Worm (Caenorhabditis elegans) whole organism, early embryonic: Measurements from ENCODE around the gene F42A6.1.

Experiments used
- F13C5.2 ChIP-seq: sonication (generic microtip); optimal IDR thresholded peaks from 2 replicates; lab custom pipeline; 2017; ENCODE audit warnings: mild to moderate bottlenecking, missing genetic modification characterization, inconsistent platforms, missing compliant biosample characterization
- ama-1 ChIP-seq: fragments of 150-350 bp; optimal IDR thresholded peaks from 2 replicates; lab custom pipeline; 2014
- ceh-13 ChIP-seq: fragments of 200-800 bp; sonication (Bioruptor generic); optimal IDR thresholded peaks from 2 replicates; lab custom pipeline; 2018; ENCODE audit warnings: mild to moderate bottlenecking, missing genetic modification characterization, missing compliant biosample characterization
- ceh-36 ChIP-seq: sonication (generic microtip); optimal IDR thresholded peaks from 2 replicates; lab custom pipeline; 2016; ENCODE audit warnings: missing genetic modification characterization, inconsistent platforms, missing compliant biosample characterization
- flt-1 ChIP-seq: fragments of 200-800 bp; sonication (Bioruptor generic); IDR thresholded peaks from 2 replicates; pipeline ENCODE4 v1.3.6; 2022; ENCODE audit warnings: missing genetic modification characterization, missing compliant biosample characterization
- hmg-4 ChIP-seq: fragments of 200-800 bp; sonication (Bioruptor generic); optimal IDR thresholded peaks from 2 replicates; lab custom pipeline; 2018; ENCODE audit warnings: mild to moderate bottlenecking, missing genetic modification characterization, missing compliant biosample characterization
- sea-1 ChIP-seq: fragments of 200-800 bp; sonication (Bioruptor generic); conservative IDR thresholded peaks from 2 replicates; pipeline ENCODE4 v1.3.6; 2022; ENCODE audit warnings: missing genetic modification characterization, missing compliant biosample characterization
- tbx-37 ChIP-seq: fragments of 200-800 bp; sonication (Bioruptor generic); conservative IDR thresholded peaks from 2 replicates; pipeline ENCODE4 v1.3.6; 2022; ENCODE audit warnings: missing genetic modification reagents, missing genetic modification characterization, missing compliant biosample characterization
- tra-4 ChIP-seq: sonication (generic microtip); optimal IDR thresholded peaks from 2 replicates; lab custom pipeline; 2017; ENCODE audit warnings: missing genetic modification characterization, missing compliant biosample characterization

DNA sequence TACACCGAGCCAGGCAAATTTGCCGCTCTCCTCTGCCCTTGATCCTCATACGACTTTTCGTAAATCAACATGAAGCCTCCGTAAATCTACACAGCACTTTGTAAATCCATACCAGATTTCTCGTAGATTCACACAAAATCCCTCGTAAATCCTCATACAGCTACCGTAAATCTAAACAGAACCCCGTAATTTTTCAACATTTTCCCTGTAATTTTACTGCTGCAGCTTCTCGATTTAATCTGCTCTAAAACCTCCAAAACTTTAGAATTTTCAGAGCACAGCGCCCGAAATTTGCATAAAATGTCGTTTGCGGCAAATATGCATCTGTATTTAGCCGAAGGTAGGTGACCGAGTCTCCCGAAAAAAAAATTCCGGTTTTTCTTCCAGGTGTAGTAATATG lies at the start of gene F42A6.1:
- no peak for TF ChIP-seq ama-1 (lab: Kevin White, UChicago)
- no peak for TF ChIP-seq F13C5.2
- no peak for TF ChIP-seq tbx-37
- TF ChIP-seq flt-1 = no peak
- no peak for TF ChIP-seq ceh-13 (GFP tag; lab: Kevin White, UChicago)
- TF ChIP-seq tra-4 (tag; lab: Kevin White, UChicago) = no peak
- no peak for TF ChIP-seq hmg-4 (GFP tag; lab: Kevin White, UChicago)
- TF ChIP-seq ceh-36 (tag; lab: Kevin White, UChicago) = no peak
- no peak for TF ChIP-seq sea-1 (GFP tag; lab: Robert Waterston, UW)
